Fruit fly (Drosophila melanogaster): ENCODE measurements around the gene NetA.

The NetA gene

DNA sequence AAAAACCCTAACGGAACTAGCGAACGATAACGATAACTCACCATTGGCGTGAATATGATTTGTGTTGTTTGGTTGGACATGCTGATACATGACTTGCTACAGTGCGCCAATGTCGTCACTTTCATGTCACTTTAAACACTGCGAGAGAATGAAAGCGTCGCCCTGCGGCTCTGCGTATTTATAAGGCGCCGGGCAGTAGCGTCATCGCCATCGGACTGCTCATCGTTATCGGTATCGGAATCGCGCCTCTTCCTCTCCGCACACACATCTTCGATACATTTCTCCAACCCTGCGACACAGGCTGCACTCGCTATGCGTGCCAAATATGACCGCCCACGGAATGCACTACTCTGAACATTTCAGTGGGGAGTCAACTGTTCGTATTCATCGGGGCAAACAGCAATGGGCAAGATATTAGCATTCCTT is 51.3 kb downstream of the NetA start, which contains the start of gene sbm (continued):
- no peak for TF ChIP-seq ara (GFP tag; IDR thresholded peaks at IDR 0.05)
- TF ChIP-seq CG15514 (GFP tag; optimal IDR thresholded peaks at IDR 0.05) = peak; percentile 80
- TF ChIP-seq CG1233 (GFP tag; optimal IDR thresholded peaks at IDR 0.05) = no peak
- peak; percentile 57; the same call in 2 of the 3 replicates for TF ChIP-seq CG34224 (GFP tag; IDR thresholded peaks at IDR 0.05; ENCODE audit: partially characterized antibody)
- TF ChIP-seq nom (GFP tag; optimal IDR thresholded peaks at IDR 0.05) = no peak
- peak; percentile 13 for TF ChIP-seq gfzf (GFP tag; optimal IDR thresholded peaks at IDR 0.05)
- TF ChIP-seq p53 (GFP tag; optimal IDR thresholded peaks at IDR 0.05) = peak; percentile 56
- peak; percentile 38 for TF ChIP-seq tio (GFP tag; optimal IDR thresholded peaks at IDR 0.05)
- no peak for TF ChIP-seq tap (tag; optimal IDR thresholded peaks at IDR 0.05)
- peak; percentile 74; the same call in 1 of the 3 replicates for TF ChIP-seq CG11456 (GFP tag; IDR thresholded peaks at IDR 0.05)
- no peak for TF ChIP-seq Poxn (GFP tag; IDR thresholded peaks at IDR 0.05)
- no peak for TF ChIP-seq CG8290 (GFP tag; optimal IDR thresholded peaks at IDR 0.05)
- peak in 1 of 2 experiments; percentile 89 for TF ChIP-seq CG8290 (tag; optimal IDR thresholded peaks at IDR 0.05)
- TF ChIP-seq tll (GFP tag; optimal IDR thresholded peaks at IDR 0.05) = no peak
- TF ChIP-seq Med (GFP tag) = peak; percentile 94
- TF ChIP-seq CG12942 (GFP tag; optimal IDR thresholded peaks at IDR 0.05) = no peak
- TF ChIP-seq mam (GFP tag; optimal IDR thresholded peaks at IDR 0.05) = peak; percentile 63
- TF ChIP-seq Dek (tag; optimal IDR thresholded peaks at IDR 0.05) = peak; percentile 14
- no peak for TF ChIP-seq CG6854 (GFP tag; optimal IDR thresholded peaks at IDR 0.05)
- TF ChIP-seq Xrp1 (GFP tag; IDR thresholded peaks at IDR 0.05) = peak; percentile 24; the same call in 1 of the 2 replicates
- TF ChIP-seq lilli (GFP tag; optimal IDR thresholded peaks at IDR 0.05) = peak; percentile 36
- no peak for TF ChIP-seq CG5953 (GFP tag; IDR thresholded peaks at IDR 0.05)
- TF ChIP-seq NfI (GFP tag; optimal IDR thresholded peaks at IDR 0.05) = peak; percentile 37
- peak; percentile 74 for TF ChIP-seq CG16813 (GFP tag; IDR thresholded peaks at IDR 0.05; ENCODE audit: partially characterized antibody)
- TF ChIP-seq CG17912 (GFP tag; optimal IDR thresholded peaks at IDR 0.05) = no peak
- TF ChIP-seq CG8944 (GFP tag; optimal IDR thresholded peaks at IDR 0.05) = peak; percentile 54
- peak; percentile 59 for TF ChIP-seq Jarid2 (GFP tag; optimal IDR thresholded peaks at IDR 0.05)
- TF ChIP-seq CG6654 (GFP tag; optimal IDR thresholded peaks at IDR 0.05) = no peak
- no peak for TF ChIP-seq Hr39 (optimal IDR thresholded peaks at IDR 0.05)
- TF ChIP-seq wdn (GFP tag; IDR thresholded peaks at IDR 0.05) = peak; percentile 64; the same call in 1 of the 2 replicates
- TF ChIP-seq dati (GFP tag; IDR thresholded peaks at IDR 0.05) = no peak
- no peak for TF ChIP-seq CG6254 (GFP tag; optimal IDR thresholded peaks at IDR 0.05)
- TF ChIP-seq CG10462 (GFP tag; optimal IDR thresholded peaks at IDR 0.05) = no peak
- peak; percentile 49 for TF ChIP-seq CoRest (tag; optimal IDR thresholded peaks at IDR 0.05)
- peak; percentile 35 for TF ChIP-seq az2 (GFP tag; optimal IDR thresholded peaks at IDR 0.05)
- peak; percentile 57 for TF ChIP-seq sisA (GFP tag; IDR thresholded peaks at IDR 0.05)
- TF ChIP-seq Hr78 (GFP tag; optimal IDR thresholded peaks at IDR 0.05) = no peak
- TF ChIP-seq Oaz (GFP tag; IDR thresholded peaks at IDR 0.05) = no peak
- peak; percentile 21 for TF ChIP-seq nmo (GFP tag; optimal IDR thresholded peaks at IDR 0.05)
- no peak for TF ChIP-seq oc (tag; optimal IDR thresholded peaks at IDR 0.05)
- TF ChIP-seq Fer1 (GFP tag; optimal IDR thresholded peaks at IDR 0.05) = peak; percentile 26
- TF ChIP-seq nau (GFP tag; optimal IDR thresholded peaks at IDR 0.05) = no peak
- no peak for TF ChIP-seq Nf-YA (GFP tag; IDR thresholded peaks at IDR 0.05)
- peak; percentile 52 for TF ChIP-seq zfh2 (GFP tag; optimal IDR thresholded peaks at IDR 0.05)
- 0 out of 2 replicates have a peak, but pooled peaks have one; percentile 42 for TF ChIP-seq Awh (GFP tag; IDR thresholded peaks at IDR 0.05)
- TF ChIP-seq CG17568 (GFP tag; optimal IDR thresholded peaks at IDR 0.05) = no peak
- TF ChIP-seq jigr1 (GFP tag; IDR thresholded peaks at IDR 0.05) = 0 out of 3 replicates have a peak, but pooled peaks have one; percentile 25
- no peak for TF ChIP-seq CG4854 (GFP tag; optimal IDR thresholded peaks at IDR 0.05)
- TF ChIP-seq CG5245 (GFP tag; optimal IDR thresholded peaks at IDR 0.05) = peak; percentile 20
- no peak for TF ChIP-seq gcm2 (GFP tag; optimal IDR thresholded peaks at IDR 0.05)
- TF ChIP-seq Sry-δ (GFP tag; optimal IDR thresholded peaks at IDR 0.05) = peak; percentile 71
